Fruit fly (Drosophila melanogaster) whole organism, wandering third instar larva: ENCODE measurements around the gene Pif1A.

Source experiments
- Abd-B ChIP-seq: fragments of >200 bp; optimal IDR thresholded peaks from 2 replicates; lab custom pipeline; 2017; ENCODE audit warnings: missing biosample characterization, missing genetic modification characterization
- CG32264 ChIP-seq: fragments of 200-800 bp; sonication (Bioruptor generic); optimal IDR thresholded peaks from 2 replicates; lab custom pipeline; 2016; ENCODE audit warnings: missing biosample characterization, missing genetic modification characterization
- CG9705 ChIP-seq: fragments of 200-800 bp; sonication (Bioruptor generic); optimal IDR thresholded peaks from 2 replicates; lab custom pipeline; 2018; ENCODE audit warnings: missing biosample characterization, mild to moderate bottlenecking, missing genetic modification characterization
- CrebA ChIP-seq: fragments of 200-800 bp; sonication (Bioruptor generic); optimal IDR thresholded peaks from 2 replicates; lab custom pipeline; 2016; ENCODE audit warnings: missing biosample characterization, mild to moderate bottlenecking, missing genetic modification characterization, borderline replicate concordance
- Dfd ChIP-seq: fragments of >200 bp; optimal IDR thresholded peaks from 2 replicates; lab custom pipeline; 2017; ENCODE audit warnings: missing biosample characterization, missing genetic modification characterization
- Dif ChIP-seq: fragments of 200-275, 200-300 bp; sonication (Bioruptor generic); optimal IDR thresholded peaks from 2 replicates; lab custom pipeline; 2018; ENCODE audit warnings: missing biosample characterization, missing genetic modification characterization; ENCODE audit not compliant: partially characterized antibody
- GATAd ChIP-seq: sonication (Bioruptor generic); optimal IDR thresholded peaks from 2 replicates; lab custom pipeline; 2016; ENCODE audit warnings: missing biosample characterization, missing genetic modification characterization
- HLH106 ChIP-seq: fragments of 200-800 bp; optimal IDR thresholded peaks from 3 replicates; lab custom pipeline; 2019; ENCODE audit warnings: missing biosample characterization, mild to moderate bottlenecking, missing genetic modification characterization, moderate library complexity
- Hnf4 ChIP-seq: fragments of 200-800 bp; sonication (Bioruptor generic); optimal IDR thresholded peaks from 2 replicates; lab custom pipeline; 2016; ENCODE audit warnings: missing biosample characterization, mild to moderate bottlenecking, missing genetic modification characterization
- Hr78 ChIP-seq: fragments of >200 bp; optimal IDR thresholded peaks from 2 replicates; lab custom pipeline; 2017; ENCODE audit warnings: missing biosample characterization, missing genetic modification characterization
- Hr83 ChIP-seq: fragments of 200-300 bp; sonication (Bioruptor generic); optimal IDR thresholded peaks from 2 replicates; lab custom pipeline; 2016; ENCODE audit warnings: missing biosample characterization, mild to moderate bottlenecking, missing genetic modification characterization, moderate library complexity; ENCODE audit not compliant: poor library complexity, severe bottlenecking
- Jra ChIP-seq: sonication (Bioruptor generic); optimal IDR thresholded peaks from 2 replicates; lab custom pipeline; 2016; ENCODE audit warnings: missing biosample characterization, missing genetic modification characterization
- Mio ChIP-seq: sonication (Bioruptor generic); optimal IDR thresholded peaks from 2 replicates; lab custom pipeline; 2016; ENCODE audit warnings: missing biosample characterization, missing genetic modification characterization
- Myc ChIP-seq: fragments of >200 bp; optimal IDR thresholded peaks from 2 replicates; lab custom pipeline; 2017
- N ChIP-seq: fragments of >200 bp; optimal IDR thresholded peaks from 2 replicates; lab custom pipeline; 2018; ENCODE audit warnings: missing biosample characterization, missing external identifiers, missing genetic modification characterization
- OdsH ChIP-seq: fragments of 200-800 bp; sonication (Bioruptor generic); optimal IDR thresholded peaks from 2 replicates; lab custom pipeline; 2016; ENCODE audit warnings: missing biosample characterization, mild to moderate bottlenecking, missing genetic modification characterization
- Rel ChIP-seq, 2 experiments: fragments of 200-800 bp; sonication (Bioruptor generic) in 1 of 2; optimal IDR thresholded peaks; 2 replicates in 1 of 2; 3 replicates in 1 of 2; lab custom pipeline; 2016 to 2019; ENCODE audit warnings: mild to moderate bottlenecking in 2 of 2, missing biosample characterization in 2 of 2, missing genetic modification characterization in 2 of 2, moderate library complexity in 1 of 2
- Sp1 ChIP-seq: fragments of 200-800 bp; sonication (Bioruptor generic); optimal IDR thresholded peaks from 3 replicates; lab custom pipeline; 2019; ENCODE audit warnings: missing biosample characterization, mild to moderate bottlenecking, missing genetic modification characterization, moderate library complexity
- Vsx2 ChIP-seq: fragments of 200-300, 225-300 bp; sonication (Bioruptor generic); optimal IDR thresholded peaks from 2 replicates; lab custom pipeline; 2018; ENCODE audit warnings: missing biosample characterization, missing genetic modification characterization; ENCODE audit not compliant: partially characterized antibody
- br ChIP-seq: fragments of 200-800 bp; sonication (Bioruptor generic); optimal IDR thresholded peaks from 2 replicates; lab custom pipeline; 2016; ENCODE audit warnings: missing biosample characterization, missing genetic modification characterization
- brk ChIP-seq: fragments of 200-800 bp; sonication (Bioruptor generic); optimal IDR thresholded peaks from 2 replicates; lab custom pipeline; 2016; ENCODE audit warnings: missing biosample characterization, mild to moderate bottlenecking, missing genetic modification characterization
- dl ChIP-seq, 2 experiments: fragments of 175-275, 200-275 bp in 1 of 2; fragments of 200-275 bp in 1 of 2; sonication (Bioruptor generic); optimal IDR thresholded peaks; lab custom pipeline; 2018; ENCODE audit warnings: mild to moderate bottlenecking in 2 of 2, missing biosample characterization in 2 of 2, missing genetic modification characterization in 2 of 2, moderate library complexity in 2 of 2; ENCODE audit not compliant: partially characterized antibody in 2 of 2, insufficient read depth in 1 of 2
- dmrt93B ChIP-seq: fragments of 200-800 bp; sonication (Bioruptor generic); optimal IDR thresholded peaks from 2 replicates; lab custom pipeline; 2018; ENCODE audit warnings: missing biosample characterization, mild to moderate bottlenecking, missing genetic modification characterization
- dsf ChIP-seq: sonication (Bioruptor generic); optimal IDR thresholded peaks from 2 replicates; lab custom pipeline; 2016; ENCODE audit warnings: missing biosample characterization, missing genetic modification characterization, borderline replicate concordance
- ey ChIP-seq: fragments of 200-800 bp; sonication (Bioruptor generic); optimal IDR thresholded peaks from 2 replicates; lab custom pipeline; 2016; ENCODE audit warnings: missing biosample characterization, missing genetic modification characterization
- foxo ChIP-seq, 2 experiments: fragments of 200-800 bp; sonication (Bioruptor generic); optimal IDR thresholded peaks; 2 replicates in 1 of 2; 3 replicates in 1 of 2; lab custom pipeline; 2016 to 2017; ENCODE audit warnings: missing biosample characterization in 2 of 2, missing genetic modification characterization in 2 of 2
- fru ChIP-seq: fragments of 200-800 bp; sonication (Bioruptor generic); optimal IDR thresholded peaks from 3 replicates; lab custom pipeline; 2016; ENCODE audit warnings: missing biosample characterization, mild to moderate bottlenecking, missing genetic modification characterization
- h ChIP-seq: fragments of 200-800 bp; sonication (Bioruptor generic); optimal IDR thresholded peaks from 3 replicates; lab custom pipeline; 2016; ENCODE audit warnings: missing biosample characterization, mild to moderate bottlenecking, missing genetic modification characterization
- jim ChIP-seq: fragments of 175-275, 200-325 bp; sonication (Bioruptor generic); optimal IDR thresholded peaks from 2 replicates; lab custom pipeline; 2016; ENCODE audit warnings: missing biosample characterization, mild to moderate bottlenecking, missing genetic modification characterization
- lola ChIP-seq: fragments of >200 bp; optimal IDR thresholded peaks from 2 replicates; lab custom pipeline; 2017; ENCODE audit warnings: missing biosample characterization, missing genetic modification characterization
- pan ChIP-seq: fragments of >200 bp; optimal IDR thresholded peaks from 2 replicates; lab custom pipeline; 2017
- psq ChIP-seq: fragments of 200-800 bp; sonication (Bioruptor generic); optimal IDR thresholded peaks from 3 replicates; lab custom pipeline; 2017; ENCODE audit warnings: missing biosample characterization, mild to moderate bottlenecking, missing genetic modification characterization, moderate library complexity
- rgr ChIP-seq: fragments of 200-800 bp; sonication (Bioruptor generic); optimal IDR thresholded peaks from 3 replicates; lab custom pipeline; 2016; ENCODE audit warnings: missing biosample characterization, mild to moderate bottlenecking, missing genetic modification characterization
- sage ChIP-seq: fragments of 200-800 bp; sonication (Bioruptor generic); optimal IDR thresholded peaks from 2 replicates; lab custom pipeline; 2016; ENCODE audit warnings: missing biosample characterization, mild to moderate bottlenecking, missing genetic modification characterization
- sv ChIP-seq: fragments of 200-800 bp; sonication (Bioruptor generic); optimal IDR thresholded peaks from 3 replicates; lab custom pipeline; 2016; ENCODE audit warnings: missing biosample characterization, missing genetic modification characterization
- tai ChIP-seq: sonication (Bioruptor generic); optimal IDR thresholded peaks from 2 replicates; lab custom pipeline; 2016; ENCODE audit warnings: missing biosample characterization, missing genetic modification characterization
- usp ChIP-seq: fragments of >200 bp; optimal IDR thresholded peaks from 2 replicates; lab custom pipeline; 2017; ENCODE audit warnings: missing biosample characterization, missing genetic modification characterization
- woc ChIP-seq: sonication (Bioruptor generic); optimal IDR thresholded peaks from 2 replicates; lab custom pipeline; 2016; ENCODE audit warnings: missing biosample characterization, mild to moderate bottlenecking, missing genetic modification characterization

Pif1A gene

DNA sequence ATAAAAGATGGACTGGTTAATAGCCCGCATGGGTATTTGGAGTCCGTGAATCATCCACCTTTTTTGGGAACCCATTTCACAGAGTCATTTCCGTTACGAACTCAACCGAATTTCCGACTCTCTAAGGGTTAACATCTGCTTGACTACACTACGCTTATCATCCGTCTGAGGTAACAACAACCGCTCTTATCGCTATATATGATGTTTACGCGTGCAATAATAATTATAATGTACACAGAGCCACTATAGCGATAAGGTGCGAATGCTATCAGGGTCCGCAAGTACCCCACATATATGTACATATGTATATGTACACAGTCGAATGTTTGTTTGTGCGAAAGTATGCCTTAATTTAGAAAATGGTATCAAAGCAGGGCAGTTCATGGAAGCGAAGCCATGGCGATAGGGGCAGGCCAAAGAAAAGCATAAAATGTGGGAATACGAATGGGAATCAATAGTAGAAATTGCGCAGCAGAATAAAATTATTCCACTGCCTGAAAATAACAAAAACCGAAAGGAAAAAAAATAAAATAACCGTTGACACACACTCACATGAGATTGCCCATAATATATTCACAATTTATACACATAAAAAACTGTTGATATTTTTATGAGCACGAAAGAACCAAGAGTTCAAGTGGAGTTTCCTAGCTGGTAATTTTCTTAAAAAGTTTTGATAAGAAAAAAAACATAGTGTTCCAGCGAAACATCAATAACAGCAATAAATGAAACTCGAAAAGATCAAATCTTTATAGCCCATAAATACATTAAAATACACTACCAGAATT is 9.6 kb upstream of the Pif1A start (continued):
- TF ChIP-seq foxo (GFP tag; optimal IDR thresholded peaks at IDR 0.05; lab: Kevin White, UChicago): peak in 1 of 2 experiments; percentile 68

DNA sequence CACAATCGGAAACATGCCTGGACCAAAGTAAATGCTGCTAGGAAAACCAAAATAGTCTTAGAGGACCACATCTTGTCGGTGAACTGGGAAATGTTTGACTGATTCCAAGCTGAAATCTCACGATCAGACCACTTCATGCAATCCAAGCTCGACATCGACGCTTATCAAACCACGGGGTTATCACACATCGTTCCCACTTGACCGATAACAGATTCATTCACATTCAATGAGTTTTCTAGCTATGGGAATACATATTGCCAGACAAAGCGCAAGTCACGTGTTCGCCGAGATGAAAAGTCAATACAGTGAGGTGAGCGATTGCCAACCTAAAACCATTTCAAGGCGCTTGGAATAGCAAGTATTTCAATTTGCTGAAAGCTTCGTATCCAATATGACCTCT is 8.7 kb upstream of the Pif1A start:
- TF ChIP-seq sv (GFP tag; lab: Kevin White, UChicago): no peak
- TF ChIP-seq Rel (GFP tag; optimal IDR thresholded peaks at IDR 0.05; lab: Kevin White, UChicago): no peak
- TF ChIP-seq Rel (tag; optimal IDR thresholded peaks at IDR 0.05; lab: Kevin White, UChicago): peak; percentile 74

DNA sequence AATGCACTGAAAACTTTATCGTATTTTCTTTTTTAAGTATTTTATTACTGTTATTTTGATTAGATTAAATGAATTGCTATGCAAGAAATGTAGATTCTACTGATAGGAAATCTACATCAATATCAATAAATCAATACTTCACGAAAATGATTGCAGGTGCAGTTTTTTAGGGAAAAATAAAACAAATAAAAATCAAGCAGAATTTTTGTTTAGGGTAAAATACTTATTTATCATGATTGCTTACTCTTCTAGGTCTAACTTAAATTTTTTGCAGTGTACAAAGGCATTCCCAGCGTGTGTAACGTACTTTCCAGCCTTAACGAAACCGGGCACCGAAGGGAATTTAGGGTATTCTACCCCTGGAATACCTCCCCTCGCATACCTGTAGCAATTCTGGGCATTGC is 7.5 kb upstream of the Pif1A start:
- TF ChIP-seq OdsH (GFP tag; lab: Kevin White, UChicago): peak; percentile 61
- TF ChIP-seq Sp1 (GFP tag; lab: Kevin White, UChicago): peak; percentile 73
- TF ChIP-seq Abd-B (GFP tag; lab: Kevin White, UChicago): no peak
- peak; percentile 57 for TF ChIP-seq ey (GFP tag; lab: Kevin White, UChicago)
- TF ChIP-seq Dfd (GFP tag; lab: Kevin White, UChicago): no peak
- TF ChIP-seq CG9705 (GFP tag; lab: Kevin White, UChicago): no peak
- no peak for TF ChIP-seq N (GFP tag; lab: Kevin White, UChicago)
- TF ChIP-seq Hr83: no peak
- TF ChIP-seq Hr78 (GFP tag; lab: Kevin White, UChicago): no peak
- TF ChIP-seq Dif (GFP tag; lab: Kevin White, UChicago): no peak
- peak; percentile 63 for TF ChIP-seq h (GFP tag; lab: Kevin White, UChicago)
- peak; percentile 63 for TF ChIP-seq HLH106 (tag; lab: Kevin White, UChicago)
- peak; percentile 70 for TF ChIP-seq brk
- no peak for TF ChIP-seq pan (lab: Kevin White, UChicago)
- no peak for TF ChIP-seq Myc
- TF ChIP-seq sv (GFP tag; lab: Kevin White, UChicago): peak; percentile 53
- peak; percentile 72 for TF ChIP-seq rgr (GFP tag; lab: Kevin White, UChicago)
- TF ChIP-seq psq (GFP tag; lab: Kevin White, UChicago): peak; percentile 16
- TF ChIP-seq Mio (GFP tag; lab: Kevin White, UChicago): no peak
- peak; percentile 12 for TF ChIP-seq sage (GFP tag; lab: Kevin White, UChicago)
- TF ChIP-seq foxo (GFP tag; optimal IDR thresholded peaks at IDR 0.05; lab: Kevin White, UChicago): peak in 1 of 2 experiments; percentile 72
- no peak for TF ChIP-seq GATAd (GFP tag; lab: Kevin White, UChicago)
- TF ChIP-seq jim: no peak
- no peak for TF ChIP-seq usp (GFP tag; lab: Kevin White, UChicago)
- no peak for TF ChIP-seq lola (GFP tag; lab: Kevin White, UChicago)
- TF ChIP-seq Jra: peak; percentile 24
- TF ChIP-seq tai: no peak
- TF ChIP-seq dmrt93B (GFP tag; lab: Kevin White, UChicago): no peak
- no peak for TF ChIP-seq dl (GFP tag; optimal IDR thresholded peaks at IDR 0.05; lab: Kevin White, UChicago; ENCODE audit: insufficient read depth in 1 of 2, partially characterized antibody in 2 of 2)
- TF ChIP-seq fru (GFP tag; lab: Kevin White, UChicago): peak; percentile 69
- TF ChIP-seq woc (GFP tag; lab: Kevin White, UChicago): peak; percentile 52
- TF ChIP-seq Rel (GFP tag; optimal IDR thresholded peaks at IDR 0.05; lab: Kevin White, UChicago): peak; percentile 1
- TF ChIP-seq Rel (tag; optimal IDR thresholded peaks at IDR 0.05; lab: Kevin White, UChicago): no peak
- no peak for TF ChIP-seq CG32264 (GFP tag; lab: Kevin White, UChicago)
- no peak for TF ChIP-seq Vsx2 (GFP tag; lab: Kevin White, UChicago)
- no peak for TF ChIP-seq CrebA (GFP tag; lab: Kevin White, UChicago)
- TF ChIP-seq Hnf4 (GFP tag; lab: Kevin White, UChicago): peak; percentile 5
- TF ChIP-seq dsf (GFP tag; lab: Kevin White, UChicago): no peak
- peak; percentile 29 for TF ChIP-seq br (GFP tag; lab: Kevin White, UChicago)
